Worm (Caenorhabditis elegans) whole organism, late embryonic: ENCODE measurements around the gene K08H2.2.

Source experiments
- ama-1 ChIP-seq: fragments of 150-350 bp; optimal IDR thresholded peaks from 2 replicates; lab custom pipeline; 2014
- ceh-31 ChIP-seq: sonication (generic microtip); optimal IDR thresholded peaks from 2 replicates; lab custom pipeline; 2016; ENCODE audit warnings: missing genetic modification characterization, missing compliant biosample characterization
- fkh-10 ChIP-seq: fragments of 150-350 bp; optimal IDR thresholded peaks from 2 replicates; lab custom pipeline; 2014; ENCODE audit warnings: missing biosample characterization, missing genetic modification reagents, missing genetic modification characterization
- nfya-1 ChIP-seq: sonication (generic microtip); optimal IDR thresholded peaks from 2 replicates; lab custom pipeline; 2017; ENCODE audit warnings: missing genetic modification characterization, mild to moderate bottlenecking, missing compliant biosample characterization, antibody characterized with exemption, moderate library complexity
- nhr-11 ChIP-seq: fragments of 150-350 bp; optimal IDR thresholded peaks from 2 replicates; lab custom pipeline; 2014; ENCODE audit warnings: missing biosample characterization, missing genetic modification characterization
- pat-9 ChIP-seq: fragments of 200-800 bp; sonication (Bioruptor generic); optimal IDR thresholded peaks from 2 replicates; lab custom pipeline; 2018; ENCODE audit warnings: mild to moderate bottlenecking, missing genetic modification characterization, moderate library complexity, missing compliant biosample characterization
- tbx-7 ChIP-seq: sonication (generic microtip); optimal IDR thresholded peaks from 2 replicates; lab custom pipeline; 2016; ENCODE audit warnings: missing genotype, missing genetic modification characterization, missing compliant biosample characterization

DNA sequence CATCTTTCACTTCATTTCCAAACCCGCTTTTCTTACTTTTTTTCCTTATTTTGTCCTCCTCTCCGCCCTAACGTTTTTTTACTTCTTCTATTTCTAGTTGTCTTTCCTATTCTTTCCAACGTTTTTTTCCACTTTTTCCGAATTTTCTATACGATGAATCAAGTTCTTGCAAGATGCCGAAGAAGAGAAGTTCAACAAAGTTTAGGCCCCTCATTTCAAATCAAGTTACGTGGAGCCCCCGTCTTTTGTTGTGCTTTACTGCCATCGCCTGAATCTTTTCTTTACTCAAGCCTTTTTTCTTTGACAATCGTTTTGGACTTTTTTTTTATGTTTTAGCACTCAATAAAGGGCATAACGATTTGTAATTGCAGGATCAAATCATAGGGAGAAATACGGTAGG is 33.4 kb downstream of the K08H2.2 start, which contains the start of gene unc-9:
- TF ChIP-seq pat-9 (tag; lab: Kevin White, UChicago) (no peak), ceh-31 (no peak), nhr-11 (tag; lab: Kevin White, UChicago) (no peak), tbx-7 (tag; lab: Kevin White, UChicago) (no peak), ama-1 (no peak), fkh-10 (no peak), nfya-1 (tag; lab: Kevin White, UChicago) (no peak)
